Fruit fly (Drosophila melanogaster): Measurements from ENCODE around the gene iPLA2-VIA.

DNA sequence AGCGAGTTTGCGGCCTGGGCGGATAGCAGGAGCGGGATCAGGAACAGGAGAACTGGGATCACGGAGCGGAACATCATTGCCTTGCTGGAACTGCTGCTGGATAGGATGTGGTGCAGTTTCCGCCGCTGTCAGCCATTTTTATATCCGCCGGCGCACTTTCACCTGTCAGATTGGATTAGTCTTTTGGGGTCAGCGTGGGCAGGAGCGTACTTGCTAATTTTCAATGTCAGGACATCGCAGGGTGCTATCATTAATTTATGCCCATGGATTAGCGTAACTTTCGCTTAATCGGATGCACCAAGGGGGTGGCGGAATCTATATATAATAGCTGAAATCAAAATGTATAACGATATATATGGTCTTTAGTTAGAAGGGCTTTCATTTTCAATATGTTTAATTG is 40.4 kb downstream of the iPLA2-VIA start, which contains the start of gene Ilp5:
- no peak for TF ChIP-seq CG34367 (tag; optimal IDR thresholded peaks at IDR 0.05)
- TF ChIP-seq Ets98B (GFP tag; IDR thresholded peaks at IDR 0.05) = no peak
- TF ChIP-seq EcR (GFP tag; optimal IDR thresholded peaks at IDR 0.05) = no peak
- no peak for TF ChIP-seq CG13204 (GFP tag; optimal IDR thresholded peaks at IDR 0.05)
- TF ChIP-seq D1 (tag; optimal IDR thresholded peaks at IDR 0.05) = no peak
- no peak for TF ChIP-seq fd96Ca (GFP tag; IDR thresholded peaks at IDR 0.05)
- no peak for TF ChIP-seq rn (GFP tag; IDR thresholded peaks at IDR 0.05)
- no peak for TF ChIP-seq CG8159 (tag; optimal IDR thresholded peaks at IDR 0.05)
- no peak for TF ChIP-seq CG4496 (GFP tag; IDR thresholded peaks at IDR 0.05)
- TF ChIP-seq gl (tag; optimal IDR thresholded peaks at IDR 0.05) = no peak
- no peak for TF ChIP-seq CG12605 (GFP tag; IDR thresholded peaks at IDR 0.05)
- TF ChIP-seq CG17806 (tag; optimal IDR thresholded peaks at IDR 0.05) = no peak
- TF ChIP-seq CG10348 (GFP tag; IDR thresholded peaks at IDR 0.05) = no peak
